Worm (Caenorhabditis elegans) whole organism, L1 larva: ENCODE results near the gene pud-1.2.
A peak's percentile ranks its signal among the peaks of the same experiment; 100 is the strongest.
"Not testable (repeated sequence)": the region's sequence is repeated elsewhere in the genome, so short reads cannot be mapped to it uniquely, and the experiment has no call there.

ENCODE experiments used
- C04F5.9 ChIP-seq: sonication (generic microtip); optimal IDR thresholded peaks from 2 replicates; lab custom pipeline; 2016; ENCODE audit warnings: missing genetic modification characterization, missing compliant biosample characterization
- ceh-63 ChIP-seq: fragments of 200-800 bp; sonication (Bioruptor generic); optimal IDR thresholded peaks from 2 replicates; lab custom pipeline; 2018; ENCODE audit warnings: mild to moderate bottlenecking, missing genetic modification characterization, missing compliant biosample characterization
- ceh-8 ChIP-seq: fragments of 200-800 bp; sonication (Bioruptor generic); optimal IDR thresholded peaks from 2 replicates; lab custom pipeline; 2018; ENCODE audit warnings: mild to moderate bottlenecking, missing genetic modification characterization, moderate library complexity, missing compliant biosample characterization
- ceh-82 ChIP-seq, 3 experiments: fragments of 150-350 bp in 1 of 3; sonication (generic microtip) in 2 of 3; optimal IDR thresholded peaks; 2 replicates each; lab custom pipeline; 2014 to 2017; ENCODE audit warnings: missing biosample characterization in 3 of 3, missing genetic modification characterization in 3 of 3
- ceh-88 ChIP-seq: fragments of 200-800 bp; sonication (Bioruptor generic); IDR thresholded peaks from 2 replicates; pipeline ENCODE4 v1.3.6; 2022; ENCODE audit warnings: missing genetic modification characterization, missing compliant biosample characterization
- efl-1 ChIP-seq, 4 experiments: fragments of 150-350 bp; optimal IDR thresholded peaks in 3 of 4; peaks in 1 of 4; 1 replicate in 1 of 4; 2 replicates in 3 of 4; lab custom pipeline; 2014; ENCODE audit warnings: missing biosample characterization in 2 of 4, missing genetic modification characterization in 2 of 4, missing genetic modification reagents in 2 of 4
- elt-2 ChIP-seq: sonication (generic microtip); optimal IDR thresholded peaks from 2 replicates; lab custom pipeline; 2016; ENCODE audit warnings: missing genetic modification characterization, mild to moderate bottlenecking, inconsistent platforms, missing compliant biosample characterization, missing genetic modification reagents
- ets-5 ChIP-seq: fragments of 200-800 bp; sonication (Bioruptor generic); IDR thresholded peaks from 2 replicates; pipeline ENCODE4 v1.3.6; 2022; ENCODE audit warnings: missing genetic modification characterization, missing compliant biosample characterization
- fkh-4 ChIP-seq: sonication (generic microtip); optimal IDR thresholded peaks from 2 replicates; lab custom pipeline; 2016; ENCODE audit warnings: missing compliant biosample characterization, missing genetic modification characterization, borderline replicate concordance
- fos-1 ChIP-seq: fragments of 150-350 bp; optimal IDR thresholded peaks from 2 replicates; lab custom pipeline; 2014; ENCODE audit warnings: missing biosample characterization, missing genetic modification characterization
- hlh-17 ChIP-seq: fragments of 200-800 bp; sonication (Bioruptor generic); optimal IDR thresholded peaks from 2 replicates; lab custom pipeline; 2018; ENCODE audit warnings: missing genetic modification characterization, mild to moderate bottlenecking, missing compliant biosample characterization, moderate library complexity, borderline replicate concordance
- jun-1 ChIP-seq: fragments of 150-350 bp; optimal IDR thresholded peaks from 2 replicates; lab custom pipeline; 2014; ENCODE audit warnings: missing biosample characterization, missing genetic modification reagents, missing genetic modification characterization
- lin-14 ChIP-seq: fragments of 200-800 bp; sonication (Bioruptor generic); optimal IDR thresholded peaks from 2 replicates; lab custom pipeline; 2018; ENCODE audit warnings: mild to moderate bottlenecking, missing genetic modification characterization, moderate library complexity, missing compliant biosample characterization
- lin-35 ChIP-seq, 2 experiments: fragments of 150-350 bp; optimal IDR thresholded peaks; 2 replicates each; lab custom pipeline; 2014; ENCODE audit warnings: missing biosample characterization in 2 of 2, missing genetic modification characterization in 2 of 2, missing genetic modification reagents in 2 of 2
- lir-3 ChIP-seq: sonication (generic microtip); optimal IDR thresholded peaks from 2 replicates; lab custom pipeline; 2016; ENCODE audit warnings: mild to moderate bottlenecking, missing genetic modification characterization, moderate library complexity, missing compliant biosample characterization; ENCODE audit not compliant: poor library complexity
- mab-9 ChIP-seq: fragments of 200-800 bp; sonication (Bioruptor generic); IDR thresholded peaks from 2 replicates; pipeline ENCODE4 v1.3.6; 2022; ENCODE audit warnings: missing genetic modification reagents, missing genetic modification characterization, missing compliant biosample characterization
- nhr-237 ChIP-seq: fragments of 150-350 bp; optimal IDR thresholded peaks from 2 replicates; lab custom pipeline; 2014; ENCODE audit warnings: missing biosample characterization, missing genetic modification characterization
- nhr-47 ChIP-seq: sonication (generic microtip); optimal IDR thresholded peaks from 2 replicates; lab custom pipeline; 2016; ENCODE audit warnings: mild to moderate bottlenecking, missing genetic modification characterization, moderate library complexity, missing compliant biosample characterization
- nhr-71 ChIP-seq: sonication (generic microtip); optimal IDR thresholded peaks from 2 replicates; lab custom pipeline; 2016; ENCODE audit warnings: mild to moderate bottlenecking, missing genetic modification characterization, moderate library complexity, missing compliant biosample characterization
- nhr-84 ChIP-seq: sonication (generic microtip); optimal IDR thresholded peaks from 2 replicates; lab custom pipeline; 2017; ENCODE audit warnings: missing biosample characterization, missing genetic modification characterization
- pqm-1 ChIP-seq: sonication (generic microtip); optimal IDR thresholded peaks from 3 replicates; lab custom pipeline; 2017; ENCODE audit warnings: missing biosample characterization, missing genetic modification characterization
- rnt-1 ChIP-seq: sonication (generic microtip); optimal IDR thresholded peaks from 2 replicates; lab custom pipeline; 2016; ENCODE audit warnings: mild to moderate bottlenecking, missing genetic modification characterization, moderate library complexity, missing compliant biosample characterization
- skn-1 ChIP-seq: fragments of 150-350 bp; optimal IDR thresholded peaks from 2 replicates; lab custom pipeline; 2014; ENCODE audit warnings: missing biosample characterization, missing genetic modification characterization
- tlp-1 ChIP-seq: fragments of 150-350 bp; optimal IDR thresholded peaks from 2 replicates; lab custom pipeline; 2014; ENCODE audit warnings: missing biosample characterization, missing genetic modification characterization
- unc-86 ChIP-seq: sonication (generic microtip); optimal IDR thresholded peaks from 2 replicates; lab custom pipeline; 2016; ENCODE audit warnings: missing genetic modification characterization, missing compliant biosample characterization
- unc-98 ChIP-seq: fragments of 200-800 bp; sonication (Bioruptor generic); IDR thresholded peaks from 2 replicates; pipeline ENCODE4 v1.3.6; 2022; ENCODE audit warnings: missing genetic modification characterization, missing compliant biosample characterization
- zag-1 ChIP-seq: fragments of 150-350 bp; optimal IDR thresholded peaks from 2 replicates; lab custom pipeline; 2014; ENCODE audit warnings: missing biosample characterization, missing genetic modification characterization

Gene pud-1.2

DNA sequence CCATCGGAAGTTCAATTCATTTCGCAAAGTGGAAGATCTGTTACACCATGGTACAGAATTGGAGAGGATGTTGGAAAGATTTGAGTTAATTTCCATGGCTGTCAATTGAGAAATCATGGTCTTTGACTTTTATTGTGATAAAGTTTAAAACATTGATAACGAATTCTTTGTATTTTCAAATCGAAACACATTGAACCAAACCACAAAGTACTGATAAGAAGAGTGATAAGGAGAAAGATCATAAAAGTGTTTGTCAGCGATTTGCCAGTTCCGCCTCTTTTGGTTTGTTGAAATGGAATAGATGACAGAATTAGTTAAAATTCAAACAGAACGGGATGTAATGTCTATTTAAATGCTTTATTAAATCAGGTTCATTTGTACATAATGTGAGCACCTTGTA, 4.8 kb upstream of the pud-1.2 start (continued):
- no peak for TF ChIP-seq ceh-88 (GFP tag; lab: Robert Waterston, UW)
- TF ChIP-seq ceh-8, result no peak
- TF ChIP-seq hlh-17 (GFP tag; lab: Kevin White, UChicago), result no peak

DNA sequence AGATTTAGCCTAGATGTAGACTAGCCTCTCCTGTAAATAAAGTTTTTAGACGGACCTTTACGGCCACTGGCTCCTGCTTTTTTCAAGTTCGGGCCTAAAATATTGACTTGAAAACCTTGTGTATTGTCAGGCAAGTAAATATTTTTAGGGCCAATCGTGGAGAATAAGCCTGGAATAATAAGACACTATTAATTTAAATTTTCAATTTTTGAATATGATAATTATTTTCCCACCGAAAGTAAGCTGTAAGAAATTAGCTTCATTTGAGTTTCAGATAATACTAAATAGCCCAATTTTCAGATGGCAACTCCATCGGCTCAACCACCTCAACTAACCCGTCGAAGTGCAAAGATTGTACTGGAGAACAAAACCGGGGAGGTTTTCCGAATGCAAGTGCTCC, 4.0 kb upstream of the pud-1.2 start, which contains the start of gene pud-4:
TSS of gene pud-4 (plus strand) at position 301 of the 400 bp plus-strand sequence.
- TF ChIP-seq C04F5.9 (tag; lab: Kevin White, UChicago), result no peak
- TF ChIP-seq unc-86 (tag; lab: Kevin White, UChicago), result no peak
- no peak for TF ChIP-seq rnt-1

- TF ChIP-seq ceh-82 (tag; optimal IDR thresholded peaks at IDR 0.05; lab: Kevin White, UChicago), result no peak
- TF ChIP-seq lin-35 (GFP tag; optimal IDR thresholded peaks at IDR 0.05; lab: Kevin White, UChicago), result no peak
- no peak for TF ChIP-seq nhr-237 (tag; lab: Kevin White, UChicago)
- no peak for TF ChIP-seq nhr-47 (tag; lab: Kevin White, UChicago)
- no peak for TF ChIP-seq mab-9 (GFP tag; lab: Robert Waterston, UW)
- TF ChIP-seq ets-5 (GFP tag; lab: Robert Waterston, UW), result no peak
- TF ChIP-seq zag-1 (tag; lab: Kevin White, UChicago), result no peak
These were observed 2.7 kb upstream of the pud-1.2 start, which contains the start of gene pud-3 for ce11 chrV:2325052-2325451. Gene pud-3 (minus strand): TSS chrV:2325152.

DNA sequence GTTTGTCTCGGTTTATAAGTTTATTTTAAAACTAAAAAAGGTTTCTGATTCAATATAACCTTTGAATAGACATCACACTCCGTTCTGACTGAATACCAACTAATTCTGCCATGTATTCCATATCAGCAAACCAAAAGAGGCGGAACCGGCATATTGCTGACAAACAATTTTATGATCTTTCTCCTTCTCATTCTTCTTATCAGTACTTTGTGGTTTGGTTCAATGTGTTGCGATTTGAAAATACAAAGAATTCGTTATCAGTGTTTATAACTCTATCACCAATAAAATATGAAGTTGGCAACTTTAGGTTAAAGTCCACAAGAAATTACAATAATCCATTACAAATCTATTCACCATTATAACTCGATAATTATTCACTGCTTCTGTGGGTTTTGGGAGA, 1.9 kb upstream of the pud-1.2 start:
- TF ChIP-seq ceh-63 (GFP tag; lab: Kevin White, UChicago) (no peak), pqm-1 (tag; lab: Kevin White, UChicago) (peak; percentile 72), skn-1 (tag; lab: Kevin White, UChicago) (no peak), elt-2 (tag; lab: Kevin White, UChicago) (peak; percentile 99), lin-35 (GFP tag; optimal IDR thresholded peaks at IDR 0.05; lab: Kevin White, UChicago) (peak in 1 of 2 experiments; percentile 14), efl-1 (optimal IDR thresholded peaks at IDR 0.05; lab: Kevin White, UChicago) (no peak), efl-1 (GFP tag; optimal IDR thresholded peaks at IDR 0.05 in 1 of 2; lab: Kevin White, UChicago) (peak in 1 of 2 experiments; percentile 7), nhr-71 (tag; lab: Kevin White, UChicago) (peak; percentile 59), lir-3 (no peak), nhr-84 (tag; lab: Kevin White, UChicago) (no peak), jun-1 (tag; lab: Kevin White, UChicago) (peak; percentile 48), unc-86 (tag; lab: Kevin White, UChicago) (no peak), C04F5.9 (tag; lab: Kevin White, UChicago) (no peak)

DNA sequence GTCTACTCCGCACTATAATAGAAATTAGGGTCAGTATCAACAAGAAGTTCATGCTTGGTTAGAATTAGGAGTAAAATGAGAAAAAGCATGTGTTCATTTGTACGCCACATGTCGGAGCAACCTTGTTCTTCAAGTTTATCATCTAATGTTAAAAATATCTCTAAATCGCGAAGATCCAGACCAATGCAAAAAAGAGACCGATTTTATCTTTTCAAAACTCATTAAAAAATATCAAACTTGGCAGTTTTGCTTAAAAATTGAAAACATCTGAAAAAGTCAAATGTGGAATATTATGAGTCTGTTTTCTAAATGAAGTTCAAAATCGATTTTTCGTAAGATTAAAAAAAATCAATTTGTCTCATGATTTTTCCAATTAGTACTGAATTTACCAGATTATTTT, 1.4 kb downstream of the pud-1.2 start, which contains the start of gene Y19D10B.6:
TSS of gene Y19D10B.6 (minus strand) at position 101 of the 400 bp plus-strand sequence.
- not testable (repeated sequence) for TF ChIP-seq unc-98 (GFP tag; lab: Robert Waterston, UW); nhr-84 (tag; lab: Kevin White, UChicago); ceh-88 (GFP tag; lab: Robert Waterston, UW)
- TF ChIP-seq, all 84 proteins: peak for 0; not testable (repeated sequence) for 84

DNA sequence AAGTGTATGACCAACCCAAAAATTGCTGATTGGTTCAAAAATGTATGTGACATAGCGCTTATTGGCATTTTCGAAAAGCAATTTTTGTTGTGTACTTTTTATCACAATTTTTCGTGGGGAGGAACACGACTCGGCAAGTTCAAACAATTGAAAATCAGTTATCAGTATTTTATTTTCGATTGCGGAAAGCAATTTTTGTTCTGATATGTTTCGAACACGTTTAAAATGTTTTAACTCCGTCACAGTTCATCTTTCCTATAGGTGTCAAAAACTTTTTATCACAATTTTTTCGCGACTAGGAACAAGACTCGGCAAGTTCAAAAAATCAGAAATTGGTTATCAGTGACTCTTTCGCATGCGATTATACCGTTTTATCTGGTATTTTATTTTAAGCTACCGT, 14.1 kb downstream of the pud-1.2 start:
- TF ChIP-seq elt-2 (tag; lab: Kevin White, UChicago) (peak; percentile 29), skn-1 (tag; lab: Kevin White, UChicago) (no peak), fkh-4 (tag; lab: Kevin White, UChicago) (no peak)

DNA sequence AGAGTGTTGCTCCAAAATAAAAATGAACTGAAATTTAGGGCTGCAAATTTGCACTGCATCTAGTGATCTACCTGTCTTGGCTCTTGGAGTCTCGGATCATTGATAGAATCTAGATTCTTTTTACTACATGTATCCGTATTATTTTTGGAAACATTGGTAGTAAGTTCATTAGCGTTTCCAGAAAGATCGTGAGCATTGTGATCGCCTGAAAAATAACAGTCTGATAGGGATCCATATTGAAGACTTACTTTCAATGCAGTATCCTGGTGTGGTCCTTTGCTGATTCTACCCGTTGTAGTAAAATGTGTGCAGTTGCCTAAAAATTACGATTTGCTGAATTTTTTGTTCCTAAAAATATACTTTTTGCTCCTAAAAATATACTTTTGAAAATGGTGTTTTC, 16.0 kb downstream of the pud-1.2 start:
- TF ChIP-seq fos-1 (tag; lab: Kevin White, UChicago) (no peak), efl-1 (optimal IDR thresholded peaks at IDR 0.05; lab: Kevin White, UChicago) (no peak), efl-1 (GFP tag; optimal IDR thresholded peaks at IDR 0.05 in 1 of 2; lab: Kevin White, UChicago) (peak in 1 of 2 experiments; percentile 91), tlp-1 (tag; lab: Kevin White, UChicago) (no peak), lin-14 (GFP tag; lab: Kevin White, UChicago) (no peak)
